Fruit fly (Drosophila melanogaster) whole organism, pupa: ENCODE results near the gene Gagr.

Experiments used
- CG13204 ChIP-seq: fragments of 200-800 bp; sonication (Bioruptor generic); optimal IDR thresholded peaks from 2 replicates; lab custom pipeline; 2018; ENCODE audit warnings: missing biosample characterization, mild to moderate bottlenecking, missing genetic modification characterization, moderate library complexity
- CG32121 ChIP-seq: fragments of 200-800 bp; sonication (Bioruptor generic); IDR thresholded peaks from 2 replicates; pipeline ENCODE4 v1.3.6; 2022; ENCODE audit warnings: missing biosample characterization, missing genetic modification characterization
- CG4496 ChIP-seq: fragments of 200-800 bp; sonication (Bioruptor generic); IDR thresholded peaks from 3 replicates; pipeline ENCODE4 v1.3.6; 2022; ENCODE audit warnings: missing biosample characterization, missing genetic modification characterization
- CG8301 ChIP-seq: fragments of 200-800 bp; sonication (Bioruptor generic); optimal IDR thresholded peaks from 2 replicates; lab custom pipeline; 2018; ENCODE audit warnings: missing biosample characterization, mild to moderate bottlenecking, missing genetic modification characterization
- CG9948 ChIP-seq: fragments of 200-800 bp; sonication (Bioruptor generic); optimal IDR thresholded peaks from 2 replicates; lab custom pipeline; 2018; ENCODE audit warnings: missing biosample characterization, mild to moderate bottlenecking, missing genetic modification characterization, moderate library complexity
- EcR ChIP-seq: fragments of 200-800 bp; sonication (Bioruptor generic); optimal IDR thresholded peaks from 3 replicates; lab custom pipeline; 2019; ENCODE audit warnings: missing biosample characterization, missing genetic modification characterization, mild to moderate bottlenecking, moderate library complexity, missing genetic modification reagents
- Pif1A ChIP-seq: fragments of 200-800 bp; sonication (Bioruptor generic); optimal IDR thresholded peaks from 3 replicates; lab custom pipeline; 2016; ENCODE audit warnings: missing biosample characterization, missing genetic modification characterization

DNA sequence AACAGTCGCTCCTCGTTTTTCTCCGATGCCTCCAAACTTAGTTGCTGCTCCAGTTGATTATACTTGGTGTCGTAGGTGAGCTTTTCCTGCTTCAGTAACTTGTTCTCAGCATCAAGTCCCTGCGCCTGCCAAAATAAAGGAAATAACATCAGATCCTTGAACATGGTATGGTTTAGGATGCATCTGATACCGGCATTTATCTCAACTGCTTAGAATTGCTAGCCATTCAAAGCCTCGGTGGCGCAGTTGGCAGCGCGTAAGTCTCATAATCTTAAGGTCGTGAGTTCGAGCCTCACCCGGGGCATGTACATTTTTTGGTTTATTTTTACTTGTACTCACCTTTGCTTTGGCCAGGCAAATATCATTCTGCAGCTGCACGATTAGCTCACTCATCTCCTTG, 44.7 kb upstream of the Gagr start:
- TF ChIP-seq EcR (GFP tag; lab: Kevin White, UChicago) (no peak), CG9948 (tag; lab: Kevin White, UChicago) (no peak), CG13204 (GFP tag; lab: Kevin White, UChicago) (no peak), CG4496 (GFP tag; lab: Robert Waterston, UW) (no peak), Pif1A (GFP tag; lab: Kevin White, UChicago) (no peak), CG8301 (tag; lab: Kevin White, UChicago) (no peak), CG32121 (GFP tag; lab: Robert Waterston, UW) (no peak)
